Fruit fly (Drosophila melanogaster): Measurements from ENCODE around the gene Rh5.

- no peak for TF ChIP-seq Crg-1 (GFP tag; optimal IDR thresholded peaks at IDR 0.05)
- no peak for TF ChIP-seq CG5204 (GFP tag; optimal IDR thresholded peaks at IDR 0.05)
- TF ChIP-seq CG14711 (tag; optimal IDR thresholded peaks at IDR 0.05), result no peak
- no peak for TF ChIP-seq cic (GFP tag; optimal IDR thresholded peaks at IDR 0.05)
- TF ChIP-seq kay (GFP tag; ENCODE audit: borderline replicate concordance), result no peak
- TF ChIP-seq Mnt (GFP tag; optimal IDR thresholded peaks at IDR 0.05), result no peak
Measured at dm6 chr2L:12027435-12027834, 19.5 kb downstream of the Rh5 start, which contains the start of gene dmGlut.
